Fruit fly (Drosophila melanogaster): ENCODE measurements around the gene Mkrn1.

DNA sequence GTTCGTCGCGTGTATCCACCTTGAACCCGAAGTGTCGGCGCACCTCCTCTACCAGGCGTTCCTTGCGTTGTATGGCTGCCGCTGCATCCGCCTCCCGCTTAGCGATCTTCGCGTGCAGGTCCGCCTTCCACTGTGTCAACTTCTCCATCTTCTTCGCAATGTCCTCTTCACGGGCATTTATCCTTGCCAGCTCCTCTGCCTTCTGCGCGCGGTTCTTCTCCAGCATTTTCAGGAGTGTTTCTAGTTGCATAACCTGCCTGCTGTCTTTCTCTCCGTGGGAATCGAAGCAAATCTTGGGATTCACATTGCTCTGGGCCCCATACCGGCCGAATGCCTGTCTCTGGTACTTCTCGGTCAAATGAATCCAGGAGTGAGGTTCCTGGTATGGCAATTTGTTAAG is 34.7 kb upstream of the Mkrn1 start:
- TF ChIP-seq fru (optimal IDR thresholded peaks at IDR 0.05) (no peak), wor (GFP tag; IDR thresholded peaks at IDR 0.05) (no peak), oc (tag; optimal IDR thresholded peaks at IDR 0.05) (no peak), Hey (tag; optimal IDR thresholded peaks at IDR 0.05) (no peak), CG17359 (tag; optimal IDR thresholded peaks at IDR 0.05) (no peak), pum (GFP tag; optimal IDR thresholded peaks at IDR 0.05) (no peak), CG4328 (GFP tag; optimal IDR thresholded peaks at IDR 0.05) (no peak), Rx (GFP tag; IDR thresholded peaks at IDR 0.05) (no peak), p53 (GFP tag; optimal IDR thresholded peaks at IDR 0.05) (no peak), CG10209 (GFP tag; optimal IDR thresholded peaks at IDR 0.05) (no peak), Optix (GFP tag; IDR thresholded peaks at IDR 0.05) (no peak), Hsf (GFP tag; optimal IDR thresholded peaks at IDR 0.05) (no peak), CG2116 (GFP tag; optimal IDR thresholded peaks at IDR 0.05) (no peak)

Data from whole organism, embryonic.